Worm (Caenorhabditis elegans) whole organism, L1 larva: ENCODE data around the gene grd-16.

Experiments used
- F16B12.6 ChIP-seq: fragments of 150-350 bp; optimal IDR thresholded peaks from 2 replicates; lab custom pipeline; 2014; ENCODE audit warnings: missing biosample characterization, missing genetic modification characterization
- Y116A8C.19 ChIP-seq: sonication (generic microtip); optimal IDR thresholded peaks from 2 replicates; lab custom pipeline; 2016; ENCODE audit warnings: missing compliant biosample characterization, missing genetic modification characterization, borderline replicate concordance
- aly-2 ChIP-seq: fragments of 150-350 bp; optimal IDR thresholded peaks from 2 replicates; lab custom pipeline; 2014; ENCODE audit warnings: missing biosample characterization, missing genetic modification characterization
- ceh-8 ChIP-seq: fragments of 200-800 bp; sonication (Bioruptor generic); optimal IDR thresholded peaks from 2 replicates; lab custom pipeline; 2018; ENCODE audit warnings: mild to moderate bottlenecking, missing genetic modification characterization, moderate library complexity, missing compliant biosample characterization
- ceh-82 ChIP-seq, 3 experiments: fragments of 150-350 bp in 1 of 3; sonication (generic microtip) in 2 of 3; optimal IDR thresholded peaks; 2 replicates each; lab custom pipeline; 2014 to 2017; ENCODE audit warnings: missing biosample characterization in 3 of 3, missing genetic modification characterization in 3 of 3
- ceh-90 ChIP-seq: sonication (generic microtip); optimal IDR thresholded peaks from 2 replicates; lab custom pipeline; 2016; ENCODE audit warnings: missing genetic modification characterization, missing compliant biosample characterization
- ces-1 ChIP-seq: fragments of 150-350 bp; optimal IDR thresholded peaks from 2 replicates; lab custom pipeline; 2014; ENCODE audit warnings: missing biosample characterization, missing genetic modification reagents, missing genetic modification characterization
- dsc-1 ChIP-seq: sonication (generic microtip); optimal IDR thresholded peaks from 2 replicates; lab custom pipeline; 2016; ENCODE audit warnings: mild to moderate bottlenecking, missing genetic modification characterization, missing compliant biosample characterization
- efl-1 ChIP-seq, 4 experiments: fragments of 150-350 bp; optimal IDR thresholded peaks in 3 of 4; peaks in 1 of 4; 1 replicate in 1 of 4; 2 replicates in 3 of 4; lab custom pipeline; 2014; ENCODE audit warnings: missing biosample characterization in 2 of 4, missing genetic modification characterization in 2 of 4, missing genetic modification reagents in 2 of 4
- egl-13 ChIP-seq: sonication (generic microtip); optimal IDR thresholded peaks from 2 replicates; lab custom pipeline; 2016; ENCODE audit warnings: missing genotype, missing genetic modification reagents, missing genetic modification characterization, missing compliant biosample characterization
- egl-27 ChIP-seq, 2 experiments: fragments of 150-350 bp in 1 of 2; sonication (generic microtip); optimal IDR thresholded peaks; 3 replicates each; lab custom pipeline; 2017 to 2018; ENCODE audit warnings: missing biosample characterization in 2 of 2, missing genetic modification characterization in 2 of 2, missing genetic modification reagents in 2 of 2
- ets-5 ChIP-seq: fragments of 200-800 bp; sonication (Bioruptor generic); IDR thresholded peaks from 2 replicates; pipeline ENCODE4 v1.3.6; 2022; ENCODE audit warnings: missing genetic modification characterization, missing compliant biosample characterization
- fkh-4 ChIP-seq: sonication (generic microtip); optimal IDR thresholded peaks from 2 replicates; lab custom pipeline; 2016; ENCODE audit warnings: missing compliant biosample characterization, missing genetic modification characterization, borderline replicate concordance
- fkh-8 ChIP-seq: sonication (generic microtip); optimal IDR thresholded peaks from 2 replicates; lab custom pipeline; 2016; ENCODE audit warnings: mild to moderate bottlenecking, missing genetic modification characterization, missing compliant biosample characterization
- fos-1 ChIP-seq: fragments of 150-350 bp; optimal IDR thresholded peaks from 2 replicates; lab custom pipeline; 2014; ENCODE audit warnings: missing biosample characterization, missing genetic modification characterization
- lin-35 ChIP-seq, 2 experiments: fragments of 150-350 bp; optimal IDR thresholded peaks; 2 replicates each; lab custom pipeline; 2014; ENCODE audit warnings: missing biosample characterization in 2 of 2, missing genetic modification characterization in 2 of 2, missing genetic modification reagents in 2 of 2
- mab-9 ChIP-seq: fragments of 200-800 bp; sonication (Bioruptor generic); IDR thresholded peaks from 2 replicates; pipeline ENCODE4 v1.3.6; 2022; ENCODE audit warnings: missing genetic modification reagents, missing genetic modification characterization, missing compliant biosample characterization
- mef-2 ChIP-seq: fragments of 150-350 bp; optimal IDR thresholded peaks from 2 replicates; lab custom pipeline; 2014; ENCODE audit warnings: missing biosample characterization, missing genetic modification characterization
- nhr-20 ChIP-seq: sonication (generic microtip); optimal IDR thresholded peaks from 2 replicates; lab custom pipeline; 2016; ENCODE audit warnings: mild to moderate bottlenecking, missing genetic modification characterization, missing compliant biosample characterization
- nhr-47 ChIP-seq: sonication (generic microtip); optimal IDR thresholded peaks from 2 replicates; lab custom pipeline; 2016; ENCODE audit warnings: mild to moderate bottlenecking, missing genetic modification characterization, moderate library complexity, missing compliant biosample characterization
- nhr-71 ChIP-seq: sonication (generic microtip); optimal IDR thresholded peaks from 2 replicates; lab custom pipeline; 2016; ENCODE audit warnings: mild to moderate bottlenecking, missing genetic modification characterization, moderate library complexity, missing compliant biosample characterization
- nhr-76 ChIP-seq: sonication (generic microtip); optimal IDR thresholded peaks from 2 replicates; lab custom pipeline; 2017; ENCODE audit warnings: missing biosample characterization, missing genetic modification characterization
- nhr-85 ChIP-seq: sonication (generic microtip); peaks from one replicate; lab custom pipeline; 2016; ENCODE audit warnings: missing genetic modification characterization, inconsistent platforms, missing compliant biosample characterization
- pag-3 ChIP-seq: sonication (generic microtip); optimal IDR thresholded peaks from 2 replicates; lab custom pipeline; 2017; ENCODE audit warnings: missing genetic modification characterization, mild to moderate bottlenecking, missing compliant biosample characterization, antibody characterized with exemption, borderline replicate concordance; ENCODE audit not compliant: insufficient read depth
- pax-3 ChIP-seq: fragments of 200-800 bp; sonication (Bioruptor generic); optimal IDR thresholded peaks from 2 replicates; lab custom pipeline; 2018; ENCODE audit warnings: mild to moderate bottlenecking, missing genetic modification characterization, moderate library complexity, missing compliant biosample characterization
- pqm-1 ChIP-seq: sonication (generic microtip); optimal IDR thresholded peaks from 3 replicates; lab custom pipeline; 2017; ENCODE audit warnings: missing biosample characterization, missing genetic modification characterization
- skn-1 ChIP-seq: fragments of 150-350 bp; optimal IDR thresholded peaks from 2 replicates; lab custom pipeline; 2014; ENCODE audit warnings: missing biosample characterization, missing genetic modification characterization
- snpc-4 ChIP-seq: fragments of 150-350 bp; optimal IDR thresholded peaks from 2 replicates; lab custom pipeline; 2014; ENCODE audit warnings: missing biosample characterization, missing genetic modification characterization
- sup-37 ChIP-seq: fragments of 200-800 bp; sonication (Bioruptor generic); optimal IDR thresholded peaks from 2 replicates; lab custom pipeline; 2018; ENCODE audit warnings: mild to moderate bottlenecking, missing genetic modification characterization, missing compliant biosample characterization
- swsn-7 ChIP-seq: sonication (generic microtip); optimal IDR thresholded peaks from 2 replicates; lab custom pipeline; 2016; ENCODE audit warnings: missing genetic modification characterization, missing compliant biosample characterization
- tlp-1 ChIP-seq: fragments of 150-350 bp; optimal IDR thresholded peaks from 2 replicates; lab custom pipeline; 2014; ENCODE audit warnings: missing biosample characterization, missing genetic modification characterization
- unc-130 ChIP-seq: fragments of 150-350 bp; optimal IDR thresholded peaks from 2 replicates; lab custom pipeline; 2017; ENCODE audit warnings: missing biosample characterization, missing genetic modification characterization, inconsistent platforms
- vab-15 ChIP-seq: sonication (generic microtip); optimal IDR thresholded peaks from 2 replicates; lab custom pipeline; 2017; ENCODE audit warnings: missing genotype, mild to moderate bottlenecking, missing genetic modification characterization, missing compliant biosample characterization
- xbp-1 ChIP-seq: sonication (generic microtip); optimal IDR thresholded peaks from 2 replicates; lab custom pipeline; 2016; ENCODE audit warnings: missing genetic modification characterization, missing compliant biosample characterization
- zag-1 ChIP-seq: fragments of 150-350 bp; optimal IDR thresholded peaks from 2 replicates; lab custom pipeline; 2014; ENCODE audit warnings: missing biosample characterization, missing genetic modification characterization
- zip-4 ChIP-seq: fragments of 200-800 bp; sonication (Bioruptor generic); optimal IDR thresholded peaks from 2 replicates; lab custom pipeline; 2018; ENCODE audit warnings: mild to moderate bottlenecking, missing genetic modification characterization, moderate library complexity, missing compliant biosample characterization
- ztf-4 ChIP-seq: fragments of 150-350 bp; optimal IDR thresholded peaks from 2 replicates; lab custom pipeline; 2014; ENCODE audit warnings: missing biosample characterization, missing genetic modification characterization

The grd-16 gene

ce11 chrIV:2496084-2496483 lies 19.6 kb downstream of the grd-16 start:
- TF ChIP-seq ceh-82 (tag; optimal IDR thresholded peaks at IDR 0.05; lab: Kevin White, UChicago), result no peak
- TF ChIP-seq ceh-8 (GFP tag; lab: Kevin White, UChicago), result peak; percentile 14

- no peak for TF ChIP-seq egl-27 (tag; optimal IDR thresholded peaks at IDR 0.05; lab: Kevin White, UChicago)
- TF ChIP-seq ztf-4 (tag; lab: Kevin White, UChicago), result no peak
- no peak for TF ChIP-seq pqm-1 (tag; lab: Kevin White, UChicago)
- TF ChIP-seq dsc-1 (tag; lab: Kevin White, UChicago), result no peak
- no peak for TF ChIP-seq nhr-47 (tag; lab: Kevin White, UChicago)
- TF ChIP-seq nhr-85 (tag; lab: Kevin White, UChicago), result no peak
- no peak for TF ChIP-seq zag-1 (tag; lab: Kevin White, UChicago)
- no peak for TF ChIP-seq snpc-4 (tag; lab: Kevin White, UChicago)
- TF ChIP-seq fkh-4 (tag; lab: Kevin White, UChicago), result no peak
- TF ChIP-seq egl-13 (tag; lab: Kevin White, UChicago), result no peak
- no peak for TF ChIP-seq mab-9 (GFP tag; lab: Robert Waterston, UW)
- TF ChIP-seq F16B12.6 (tag; lab: Kevin White, UChicago), result no peak
- TF ChIP-seq mef-2 (tag; lab: Kevin White, UChicago), result no peak
- no peak for TF ChIP-seq nhr-76 (tag; lab: Kevin White, UChicago)
- no peak for TF ChIP-seq efl-1 (optimal IDR thresholded peaks at IDR 0.05; lab: Kevin White, UChicago)
- TF ChIP-seq efl-1 (GFP tag; optimal IDR thresholded peaks at IDR 0.05 in 1 of 2; lab: Kevin White, UChicago), result no peak
- no peak for TF ChIP-seq ces-1 (GFP tag; lab: Kevin White, UChicago)
- no peak for TF ChIP-seq ets-5 (GFP tag; lab: Robert Waterston, UW)
Observed at ce11 chrIV:2497615-2498183, 21.2 kb downstream of the grd-16 start, which contains the start of gene Y69A2AR.16. Gene Y69A2AR.16, plus strand, starts transcription at chrIV:2497803.

ce11 chrIV:2507824-2508223 lies 31.3 kb downstream of the grd-16 start, which contains the start of gene Y69A2AR.22:
Gene Y69A2AR.22, minus strand, starts transcription at chrIV:2507924.
- TF ChIP-seq fkh-8 (no peak), vab-15 (no peak), F16B12.6 (tag; lab: Kevin White, UChicago) (no peak), xbp-1 (tag; lab: Kevin White, UChicago) (no peak), pax-3 (tag; lab: Kevin White, UChicago) (no peak), skn-1 (no peak), sup-37 (GFP tag; lab: Kevin White, UChicago) (no peak)

- no peak for TF ChIP-seq swsn-7 (tag; lab: Kevin White, UChicago)
- TF ChIP-seq efl-1 (optimal IDR thresholded peaks at IDR 0.05; lab: Kevin White, UChicago), result no peak
- TF ChIP-seq efl-1 (GFP tag; optimal IDR thresholded peaks at IDR 0.05 in 1 of 2; lab: Kevin White, UChicago), result no peak
- TF ChIP-seq lin-35 (GFP tag; optimal IDR thresholded peaks at IDR 0.05; lab: Kevin White, UChicago), result no peak
- no peak for TF ChIP-seq zag-1 (tag; lab: Kevin White, UChicago)
- no peak for TF ChIP-seq zip-4 (GFP tag; lab: Kevin White, UChicago)
- no peak for TF ChIP-seq aly-2 (tag; lab: Kevin White, UChicago)
- TF ChIP-seq ceh-8 (GFP tag; lab: Kevin White, UChicago), result no peak
- TF ChIP-seq fos-1 (tag; lab: Kevin White, UChicago), result no peak
- no peak for TF ChIP-seq fkh-4 (tag; lab: Kevin White, UChicago)
- TF ChIP-seq Y116A8C.19, result no peak
- TF ChIP-seq nhr-71 (tag; lab: Kevin White, UChicago), result no peak
- no peak for TF ChIP-seq pag-3 (tag; lab: Kevin White, UChicago)
- TF ChIP-seq tlp-1 (tag; lab: Kevin White, UChicago), result no peak
- no peak for TF ChIP-seq ceh-90 (tag; lab: Kevin White, UChicago)
- no peak for TF ChIP-seq unc-130 (tag; lab: Kevin White, UChicago)
- TF ChIP-seq nhr-20 (tag; lab: Kevin White, UChicago), result no peak
Observed at ce11 chrIV:2526836-2527235, 50.4 kb downstream of the grd-16 start.
